Worm (Caenorhabditis elegans) whole organism, mixed stage, embryonic: Measurements from ENCODE around the gene K07H8.5.

Source experiments
- flh-1 ChIP-seq: fragments of 200-800 bp; sonication (Bioruptor generic); optimal IDR thresholded peaks from 2 replicates; lab custom pipeline; 2018; ENCODE audit warnings: mild to moderate bottlenecking, missing genetic modification characterization, moderate library complexity, missing compliant biosample characterization
- ztf-11 ChIP-seq: fragments of 150-350 bp; optimal IDR thresholded peaks from 2 replicates; lab custom pipeline; 2014; ENCODE audit warnings: missing biosample characterization, missing genetic modification characterization

- TF ChIP-seq ztf-11, result no peak
- TF ChIP-seq flh-1 (GFP tag; lab: Kevin White, UChicago), result no peak
Measured at ce11 chrIV:8300468-8300867, 32.3 kb downstream of the K07H8.5 start, which contains the start of gene F35H10.5.
